Fruit fly (Drosophila melanogaster) Kc167 (cell line): ENCODE data around the gene Polr2F.

Experiments
- Sin3A ChIP-seq: fragments of >200 bp; optimal IDR thresholded peaks from 2 replicates; lab custom pipeline; 2018; ENCODE audit warnings: missing external identifiers
- psq ChIP-seq: fragments of >200 bp; optimal IDR thresholded peaks from 2 replicates; lab custom pipeline; 2017; ENCODE audit warnings: missing external identifiers

- TF ChIP-seq psq (lab: Kevin White, UChicago) (no peak), Sin3A (lab: Kevin White, UChicago) (no peak)
Measured at dm6 chr3R:5387996-5388395, 16.4 kb downstream of the Polr2F start.
